Fruit fly (Drosophila melanogaster): ENCODE data around the gene PGRP-SA.

DNA sequence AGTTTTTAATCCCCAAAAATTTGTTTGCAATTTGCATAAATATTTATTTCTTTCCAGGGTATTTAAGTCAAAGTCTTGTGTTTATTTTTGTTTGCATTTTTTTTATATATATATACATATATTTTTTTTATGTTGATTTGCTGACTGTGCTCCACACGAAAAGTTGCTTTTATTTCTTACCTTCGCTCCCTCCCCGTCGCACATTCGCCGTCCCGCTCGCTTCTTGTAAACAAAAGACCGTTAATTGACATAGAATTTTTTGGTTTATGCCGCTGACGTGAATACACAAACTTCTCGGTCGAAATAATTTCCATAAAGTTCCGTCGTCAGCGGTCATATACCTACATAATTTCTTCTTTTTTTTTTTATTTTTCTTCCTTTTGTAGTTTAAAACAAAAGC is 48.6 kb upstream of the PGRP-SA start:
- TF ChIP-seq lola (GFP tag; optimal IDR thresholded peaks at IDR 0.05) (no peak), dl (GFP tag; optimal IDR thresholded peaks at IDR 0.05; ENCODE audit: insufficient read depth in 1 of 2, partially characterized antibody in 2 of 2) (no peak), br (GFP tag; optimal IDR thresholded peaks at IDR 0.05) (no peak)

All from whole organism, wandering third instar larva.